Worm (Caenorhabditis elegans) whole organism, young adult: ENCODE data around the gene hpo-10.

Experiments
- cebp-1 ChIP-seq, 2 experiments: fragments of 200-800 bp in 1 of 2; sonication (Bioruptor generic) in 1 of 2; sonication (generic microtip) in 1 of 2; IDR thresholded peaks in 1 of 2; optimal IDR thresholded peaks in 1 of 2; 2 replicates each; pipeline versions ENCODE4 v1.3.6 to Lab custom; 2017 to 2022; ENCODE audit warnings: missing compliant biosample characterization in 2 of 2, missing genetic modification characterization in 2 of 2, mild to moderate bottlenecking in 1 of 2, missing genetic modification reagents in 1 of 2, moderate library complexity in 1 of 2
- dpl-1 ChIP-seq: fragments of 150-350 bp; optimal IDR thresholded peaks from 2 replicates; lab custom pipeline; 2014; ENCODE audit warnings: missing biosample characterization, missing genetic modification reagents, missing genetic modification characterization
- him-1 ChIP-seq: sonication (generic microtip); optimal IDR thresholded peaks from 2 replicates; lab custom pipeline; 2016; ENCODE audit warnings: missing genotype, missing genetic modification reagents, missing genetic modification characterization, missing compliant biosample characterization
- hsf-1 ChIP-seq: fragments of 200-800 bp; sonication (Bioruptor generic); IDR thresholded peaks from 2 replicates; pipeline ENCODE4 v1.3.6; 2022; ENCODE audit warnings: missing genetic modification reagents, missing genetic modification characterization, missing compliant biosample characterization
- rec-8 ChIP-seq, 2 experiments: sonication (generic microtip); optimal IDR thresholded peaks; 2 replicates each; lab custom pipeline; 2016; ENCODE audit warnings: mild to moderate bottlenecking in 2 of 2, missing genetic modification characterization in 2 of 2, missing genetic modification reagents in 2 of 2, missing genotype in 2 of 2, missing biosample characterization in 1 of 2, missing compliant biosample characterization in 1 of 2, moderate library complexity in 1 of 2

- no peak for TF ChIP-seq rec-8 (tag; optimal IDR thresholded peaks at IDR 0.05; lab: Kevin White, UChicago)
- TF ChIP-seq cebp-1 (GFP tag; IDR thresholded peaks at IDR 0.05; lab: Robert Waterston, UW) = no peak
- TF ChIP-seq cebp-1 (tag; optimal IDR thresholded peaks at IDR 0.05; lab: Kevin White, UChicago) = no peak
- peak; percentile 53 for TF ChIP-seq hsf-1 (GFP tag; lab: Robert Waterston, UW)
- no peak for TF ChIP-seq him-1
- no peak for TF ChIP-seq dpl-1 (GFP tag; lab: Kevin White, UChicago)
Measured at ce11 chrIII:5908408-5908807, 29.1 kb downstream of the hpo-10 start, which contains the start of gene C28H8.3.
